Worm (Caenorhabditis elegans) whole organism, early embryonic: Measurements from ENCODE around the gene T19D12.10.

Experiments
- F13C5.2 ChIP-seq: sonication (generic microtip); optimal IDR thresholded peaks from 2 replicates; lab custom pipeline; 2017; ENCODE audit warnings: mild to moderate bottlenecking, missing genetic modification characterization, inconsistent platforms, missing compliant biosample characterization
- ama-1 ChIP-seq: fragments of 150-350 bp; optimal IDR thresholded peaks from 2 replicates; lab custom pipeline; 2014
- ceh-36 ChIP-seq: sonication (generic microtip); optimal IDR thresholded peaks from 2 replicates; lab custom pipeline; 2016; ENCODE audit warnings: missing genetic modification characterization, inconsistent platforms, missing compliant biosample characterization
- flt-1 ChIP-seq: fragments of 200-800 bp; sonication (Bioruptor generic); IDR thresholded peaks from 2 replicates; pipeline ENCODE4 v1.3.6; 2022; ENCODE audit warnings: missing genetic modification characterization, missing compliant biosample characterization
- hmbx-1 ChIP-seq: sonication (generic microtip); optimal IDR thresholded peaks from 2 replicates; lab custom pipeline; 2016; ENCODE audit warnings: mild to moderate bottlenecking, missing genetic modification characterization, missing compliant biosample characterization
- hnd-1 ChIP-seq: sonication (generic microtip); optimal IDR thresholded peaks from 2 replicates; lab custom pipeline; 2016; ENCODE audit warnings: missing genetic modification characterization, missing compliant biosample characterization
- tra-4 ChIP-seq: sonication (generic microtip); optimal IDR thresholded peaks from 2 replicates; lab custom pipeline; 2017; ENCODE audit warnings: missing genetic modification characterization, missing compliant biosample characterization

ce11 chrII:6610262-6610661 lies 48.4 kb downstream of the T19D12.10 start:
- TF ChIP-seq ama-1 (lab: Kevin White, UChicago) (no peak), flt-1 (GFP tag; lab: Robert Waterston, UW) (no peak), hmbx-1 (tag; lab: Kevin White, UChicago) (no peak), tra-4 (no peak), hnd-1 (tag; lab: Kevin White, UChicago) (no peak), F13C5.2 (tag; lab: Kevin White, UChicago) (no peak), ceh-36 (tag; lab: Kevin White, UChicago) (no peak)
